Worm (Caenorhabditis elegans) whole organism, midembryonic: ENCODE results near the gene lelo-1.

Experiments used
- flt-1 ChIP-seq: fragments of 200-800 bp; sonication (Bioruptor generic); IDR thresholded peaks from 2 replicates; pipeline ENCODE4 v1.3.6; 2022; ENCODE audit warnings: missing genetic modification characterization, missing compliant biosample characterization
- klf-2 ChIP-seq: fragments of 200-800 bp; sonication (Bioruptor generic); conservative IDR thresholded peaks from 2 replicates; pipeline ENCODE4 v1.3.6; 2022; ENCODE audit warnings: missing genetic modification reagents, missing genetic modification characterization, missing compliant biosample characterization
- ztf-23 ChIP-seq: fragments of 200-800 bp; sonication (Bioruptor generic); IDR thresholded peaks from 2 replicates; pipeline ENCODE4 v1.3.6; 2022; ENCODE audit warnings: missing genetic modification reagents, missing genetic modification characterization, missing compliant biosample characterization
- ztf-29 ChIP-seq: fragments of 200-800 bp; sonication (Bioruptor generic); IDR thresholded peaks from 2 replicates; pipeline ENCODE4 v1.3.6; 2022; ENCODE audit warnings: missing genetic modification reagents, missing genetic modification characterization, missing compliant biosample characterization

DNA sequence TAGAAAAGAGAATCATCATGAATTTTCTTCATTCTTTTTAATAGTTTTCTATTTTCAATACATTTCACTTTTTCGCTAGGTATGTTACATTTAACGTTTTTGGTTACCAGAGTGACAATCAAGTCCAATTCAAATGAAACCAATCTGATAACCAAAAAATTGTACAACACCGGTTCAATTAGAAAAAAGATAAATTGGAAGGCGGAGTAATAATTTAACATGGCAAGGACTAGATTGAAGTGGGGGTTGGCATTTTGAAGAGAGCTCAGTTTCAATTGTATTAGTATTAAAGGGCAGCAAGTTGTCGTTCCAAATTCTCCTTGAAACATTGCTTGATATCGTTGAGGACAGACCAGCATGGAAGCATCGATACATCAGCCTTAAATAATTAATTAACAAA, 6.6 kb downstream of the lelo-1 start:
- TF ChIP-seq klf-2 (GFP tag; lab: Robert Waterston, UW) (no peak), flt-1 (no peak), ztf-29 (GFP tag; lab: Robert Waterston, UW) (no peak), ztf-23 (GFP tag; lab: Robert Waterston, UW) (no peak)
